Worm (Caenorhabditis elegans): ENCODE measurements around the gene lys-3.

ce11 chrV:10243105-10243504 is 40.2 kb downstream of the lys-3 start, which contains the start of gene C12D8.9:
- TF ChIP-seq bed-3 (GFP tag; optimal IDR thresholded peaks at IDR 0.05) (no peak), nhr-237 (tag; optimal IDR thresholded peaks at IDR 0.05) (no peak), pha-4 (tag; optimal IDR thresholded peaks at IDR 0.05) (no peak), nhr-28 (tag; optimal IDR thresholded peaks at IDR 0.05) (no peak), nhr-12 (tag; optimal IDR thresholded peaks at IDR 0.05) (no peak), lsy-2 (tag; optimal IDR thresholded peaks at IDR 0.05) (no peak), M03D4.4 (tag; optimal IDR thresholded peaks at IDR 0.05) (no peak)
